Fruit fly (Drosophila melanogaster) whole organism, pupa: ENCODE data around the gene CG12594.

Experiments used
- CG10348 ChIP-seq: fragments of 200-800 bp; sonication (Bioruptor generic); IDR thresholded peaks from 2 replicates; pipeline ENCODE4 v1.3.6; 2022; ENCODE audit warnings: missing biosample characterization, missing genetic modification characterization
- CG4496 ChIP-seq: fragments of 200-800 bp; sonication (Bioruptor generic); IDR thresholded peaks from 3 replicates; pipeline ENCODE4 v1.3.6; 2022; ENCODE audit warnings: missing biosample characterization, missing genetic modification characterization
- CG9948 ChIP-seq: fragments of 200-800 bp; sonication (Bioruptor generic); optimal IDR thresholded peaks from 2 replicates; lab custom pipeline; 2018; ENCODE audit warnings: missing biosample characterization, mild to moderate bottlenecking, missing genetic modification characterization, moderate library complexity
- rn ChIP-seq: fragments of 200-800 bp; sonication (Bioruptor generic); IDR thresholded peaks from 2 replicates; pipeline ENCODE4 v1.3.6; 2022; ENCODE audit warnings: missing biosample characterization, missing genetic modification characterization

DNA sequence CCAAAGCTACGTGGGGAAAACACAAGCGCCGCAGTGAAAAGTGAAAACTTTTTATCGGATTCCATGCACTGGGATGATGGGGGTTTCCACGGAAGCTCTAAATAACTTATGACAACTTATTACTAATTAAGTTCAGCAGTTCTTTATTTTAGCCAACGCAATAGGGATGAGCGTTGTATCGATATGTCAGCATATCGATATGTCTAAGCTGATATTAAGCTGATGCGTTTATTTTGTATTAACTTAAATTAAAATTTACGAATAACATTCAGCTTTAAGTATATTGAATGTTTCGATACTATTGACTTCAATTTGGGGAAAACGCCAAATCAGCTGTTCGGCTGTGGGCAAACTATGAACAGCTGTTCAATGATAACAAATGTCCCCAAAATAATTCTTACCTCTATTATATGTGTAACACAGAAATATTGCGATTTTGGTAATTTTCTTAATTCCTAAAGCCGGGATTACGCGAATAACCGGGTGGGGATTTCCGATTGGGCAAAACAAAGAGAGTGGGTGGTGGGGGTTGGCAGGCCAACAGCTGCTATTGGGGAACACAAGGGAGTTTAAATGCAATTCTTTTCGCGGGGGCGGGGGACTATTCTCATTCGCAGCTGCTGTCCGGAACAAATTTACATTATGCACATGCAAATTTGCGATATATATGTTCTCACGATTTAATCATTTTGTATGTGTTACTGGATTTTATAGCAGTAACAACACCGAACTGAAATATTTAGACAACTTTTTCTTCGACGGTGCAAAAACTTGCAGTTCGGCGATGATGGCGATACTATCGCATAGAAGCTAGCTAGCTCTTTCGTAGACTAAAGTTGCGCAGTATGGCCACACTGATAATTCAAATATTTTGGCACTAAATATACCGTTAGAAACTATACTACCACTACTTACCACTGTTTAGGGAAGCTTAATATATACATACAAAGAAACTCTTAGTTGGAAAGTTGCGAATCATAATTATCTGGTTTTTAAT lies 28.1 kb downstream of the CG12594 start, which contains the start of gene CG6923:
- TF ChIP-seq CG10348 (GFP tag; lab: Robert Waterston, UW) = no peak
- no peak for TF ChIP-seq CG9948
- no peak for TF ChIP-seq rn (GFP tag; lab: Robert Waterston, UW)
- no peak for TF ChIP-seq CG4496 (GFP tag; lab: Robert Waterston, UW)
